Worm (Caenorhabditis elegans): Measurements from ENCODE around the gene F35H8.4.

Gene F35H8.4

DNA sequence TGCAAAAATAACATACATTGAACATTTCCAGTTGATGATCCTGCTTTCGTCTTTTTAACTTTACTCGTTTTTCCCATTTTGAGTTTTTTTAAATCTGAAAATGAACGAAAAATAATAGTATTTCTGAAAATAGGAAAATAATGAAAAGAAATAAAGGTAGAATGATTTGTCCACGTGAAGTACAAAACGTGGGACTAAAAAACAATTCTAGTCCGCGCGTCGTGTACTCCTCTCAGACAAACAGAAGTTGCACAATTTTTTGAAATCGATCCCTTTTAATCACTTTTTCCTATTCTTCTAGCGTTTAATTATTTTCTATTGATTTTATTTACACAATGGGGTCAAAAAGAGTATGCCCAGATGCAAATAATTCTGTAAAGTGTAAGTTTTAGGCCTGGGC, 31.2 kb upstream of the F35H8.4 start, which contains the start of the genes E02H1.1 and tag-124:
Gene E02H1.1, minus strand, starts transcription at position 94 of the 400 bp plus-strand sequence.
Gene tag-124, plus strand, starts transcription at position 222 of the 400 bp plus-strand sequence.
- TF ChIP-seq unc-62 (GFP tag; optimal IDR thresholded peaks at IDR 0.05) = no peak

DNA sequence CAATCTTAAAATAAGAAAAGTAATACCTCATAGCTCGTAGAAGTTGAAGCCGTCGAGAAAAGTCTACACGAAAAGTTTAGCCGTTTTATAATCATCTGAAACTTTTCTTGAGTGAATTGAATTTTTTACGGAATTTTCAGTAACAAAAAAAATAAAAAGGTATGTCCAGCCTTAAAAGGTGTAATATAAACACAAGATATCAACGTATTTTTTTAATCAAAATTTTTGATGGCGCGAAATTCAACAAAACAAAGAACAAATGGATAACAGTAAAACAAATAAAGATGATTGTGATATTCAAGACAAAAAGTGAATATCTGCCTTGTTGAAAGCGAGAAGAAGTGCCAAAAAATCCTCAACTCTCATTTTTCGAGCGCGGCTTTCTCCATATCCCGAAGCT, 29.8 kb upstream of the F35H8.4 start, which contains the start of gene eral-1:
Gene eral-1, minus strand, starts transcription at position 101 of the 400 bp plus-strand sequence.
- TF ChIP-seq unc-62 (GFP tag; optimal IDR thresholded peaks at IDR 0.05) = no peak

DNA sequence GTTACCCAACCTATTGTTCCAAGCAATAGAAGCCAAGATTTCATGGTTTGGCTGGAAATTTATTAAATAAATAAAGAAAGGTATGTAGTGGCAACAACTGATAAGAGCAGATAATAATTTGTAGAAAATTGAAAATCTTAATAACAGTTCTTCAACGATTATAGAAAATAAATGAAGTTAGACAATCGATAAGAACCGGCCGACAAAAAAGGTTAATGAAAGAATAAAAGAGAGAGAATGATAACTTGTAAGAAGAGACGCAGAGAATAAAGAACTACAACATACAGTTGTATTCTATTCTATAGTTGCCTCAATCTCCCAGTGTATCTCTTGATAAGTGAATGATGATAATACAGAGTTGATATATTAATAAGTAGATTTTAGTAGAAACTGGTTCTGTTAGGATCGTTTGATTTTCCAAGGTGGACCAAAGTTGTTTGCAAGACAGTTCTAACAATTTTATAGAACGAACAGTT, 26.9 kb upstream of the F35H8.4 start, which contains the start of gene ugt-58:
Gene ugt-58, minus strand, starts transcription at position 51 of the 476 bp plus-strand sequence.
- no peak for TF ChIP-seq unc-62 (GFP tag; optimal IDR thresholded peaks at IDR 0.05)

DNA sequence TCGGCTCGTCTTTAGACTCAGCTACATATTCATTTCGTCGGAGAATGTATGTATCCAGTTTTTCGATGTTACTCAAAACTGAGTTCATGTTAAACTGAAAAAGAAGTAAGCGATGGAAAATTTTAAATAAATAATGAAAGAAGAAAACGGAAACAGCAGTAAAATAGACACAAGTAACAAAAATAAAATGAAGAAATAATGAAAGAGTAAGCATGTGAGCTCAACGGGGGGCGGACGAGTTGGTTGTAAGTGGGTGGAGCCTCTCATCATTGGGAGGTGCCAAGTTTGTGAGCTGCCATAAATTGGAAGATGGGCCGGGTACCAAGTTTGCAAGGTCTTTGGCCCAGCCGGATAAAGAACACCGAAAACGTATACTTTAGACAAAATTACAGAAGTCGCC, 23.6 kb upstream of the F35H8.4 start, which contains the start of gene wee-1.1:
Gene wee-1.1, minus strand, starts transcription at position 101 of the 400 bp plus-strand sequence.
- no peak for TF ChIP-seq unc-62 (GFP tag; optimal IDR thresholded peaks at IDR 0.05)

DNA sequence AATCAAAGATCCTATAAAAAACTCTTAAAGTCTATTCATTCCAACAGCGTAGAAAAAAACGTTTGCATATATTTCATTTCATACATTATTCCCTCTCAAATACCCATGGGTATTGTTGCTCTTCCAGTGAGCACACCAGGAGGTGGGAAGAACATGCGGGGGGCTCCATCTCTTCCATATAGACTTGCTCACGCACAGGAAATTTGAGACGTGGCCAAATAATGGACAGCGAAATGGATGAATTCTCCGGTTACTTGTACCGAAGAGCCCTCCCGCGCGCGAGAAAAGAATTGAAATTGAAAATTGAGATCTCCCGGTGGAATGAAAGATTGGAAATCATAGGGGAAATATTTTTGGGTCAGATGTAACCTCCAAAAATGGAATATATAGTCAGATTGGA, 17.8 kb upstream of the F35H8.4 start:
- no peak for TF ChIP-seq unc-62 (GFP tag; optimal IDR thresholded peaks at IDR 0.05)

DNA sequence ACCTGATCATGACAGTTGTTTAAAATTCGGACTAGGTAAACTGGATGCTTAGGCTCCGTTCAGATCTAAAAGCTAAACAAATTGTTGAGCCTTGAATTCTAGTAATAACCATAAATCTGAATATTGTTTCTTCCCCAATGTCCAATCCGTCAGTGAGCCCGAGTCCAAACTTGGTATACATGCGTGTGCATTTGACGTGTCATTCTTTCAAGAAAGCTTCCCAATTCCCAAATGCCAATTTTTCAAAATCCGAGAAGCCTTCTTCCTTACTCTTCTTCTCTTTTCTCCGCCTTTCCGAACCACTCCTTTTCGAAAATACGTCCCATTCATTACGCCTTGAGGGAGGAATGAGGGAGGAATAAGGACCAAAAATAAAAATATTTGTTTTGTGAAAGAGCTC, 16.9 kb upstream of the F35H8.4 start:
- no peak for TF ChIP-seq unc-62 (GFP tag; optimal IDR thresholded peaks at IDR 0.05)

DNA sequence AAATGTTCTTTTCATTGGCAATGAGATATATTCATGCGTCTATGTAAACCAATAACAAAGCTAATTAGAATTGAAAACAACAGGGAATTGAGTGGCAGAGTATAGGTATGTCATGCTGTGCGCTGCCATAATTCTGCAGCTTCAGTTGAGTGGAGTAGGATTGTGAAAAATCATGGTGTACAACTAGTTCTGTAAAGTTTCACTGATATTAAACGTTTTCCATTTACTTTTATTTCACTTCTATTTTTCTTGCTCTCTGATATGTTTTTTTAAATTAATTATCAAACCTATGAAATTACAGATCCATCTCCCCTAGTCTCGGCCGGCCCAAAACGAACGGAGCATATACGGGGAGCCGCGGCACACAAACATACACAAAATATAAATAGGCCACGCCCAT, 15.8 kb upstream of the F35H8.4 start, which contains the start of gene exc-7:
Gene exc-7, plus strand, starts transcription at position 301 of the 400 bp plus-strand sequence.
- TF ChIP-seq unc-62 (GFP tag; optimal IDR thresholded peaks at IDR 0.05) = no peak

DNA sequence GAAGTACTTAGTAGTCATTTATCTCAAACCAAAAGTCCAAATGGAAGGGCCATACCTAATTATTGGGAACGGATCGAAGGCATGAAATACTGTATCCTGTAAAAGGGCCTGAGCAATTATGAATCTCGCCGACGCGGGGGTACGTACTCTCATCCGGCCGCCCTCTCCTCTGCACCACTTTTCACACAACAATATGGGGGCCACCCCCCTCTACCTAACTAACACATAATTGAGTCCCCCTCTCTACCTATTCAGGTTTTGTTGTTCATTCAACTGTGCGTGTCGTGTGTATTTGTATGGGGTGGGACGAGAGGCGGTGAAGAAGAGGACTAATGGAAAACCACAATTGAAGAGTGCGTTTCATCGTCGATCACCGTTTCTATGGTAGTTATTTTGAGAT, 14.6 kb upstream of the F35H8.4 start:
- no peak for TF ChIP-seq unc-62 (GFP tag; optimal IDR thresholded peaks at IDR 0.05)

DNA sequence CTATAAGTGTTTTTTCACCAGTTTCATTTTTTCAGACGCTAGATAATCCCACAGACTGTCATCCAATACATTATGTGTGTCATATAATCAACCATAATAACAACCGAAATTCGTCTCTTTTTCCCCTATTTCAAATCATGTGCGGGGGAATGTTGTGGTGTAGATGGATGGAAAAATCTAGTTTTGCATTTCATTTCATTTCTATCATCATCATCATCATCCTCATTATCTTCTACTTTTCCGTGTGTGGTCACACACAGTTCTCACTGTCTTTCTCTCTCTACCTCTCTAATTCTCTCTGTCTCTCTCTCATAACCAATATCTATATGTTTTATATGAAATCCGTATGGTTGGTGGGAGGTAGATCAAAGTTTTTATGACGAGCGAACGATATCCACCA, 13.6 kb upstream of the F35H8.4 start:
- TF ChIP-seq unc-62 (GFP tag; optimal IDR thresholded peaks at IDR 0.05) = no peak

DNA sequence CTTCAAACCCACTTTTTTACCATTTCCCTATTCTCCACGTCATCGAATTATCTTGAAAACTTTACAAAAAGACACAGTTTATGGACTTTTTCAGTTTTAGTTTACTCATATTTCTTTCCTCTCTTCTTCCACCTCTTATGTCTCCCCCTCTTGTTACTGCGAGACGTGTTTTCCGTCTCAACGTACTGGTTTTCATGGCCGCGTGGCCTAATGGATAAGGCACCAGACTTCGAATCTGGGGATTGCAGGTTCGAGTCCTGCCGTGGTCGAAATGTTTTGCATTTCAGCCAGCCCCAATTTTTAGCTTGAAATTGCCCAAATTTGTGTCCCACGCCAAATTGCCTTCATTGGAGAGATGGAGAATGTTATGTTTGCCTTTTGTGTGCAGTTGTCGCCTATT, 6.2 kb upstream of the F35H8.4 start:
- TF ChIP-seq unc-62 (GFP tag; optimal IDR thresholded peaks at IDR 0.05) = no peak

DNA sequence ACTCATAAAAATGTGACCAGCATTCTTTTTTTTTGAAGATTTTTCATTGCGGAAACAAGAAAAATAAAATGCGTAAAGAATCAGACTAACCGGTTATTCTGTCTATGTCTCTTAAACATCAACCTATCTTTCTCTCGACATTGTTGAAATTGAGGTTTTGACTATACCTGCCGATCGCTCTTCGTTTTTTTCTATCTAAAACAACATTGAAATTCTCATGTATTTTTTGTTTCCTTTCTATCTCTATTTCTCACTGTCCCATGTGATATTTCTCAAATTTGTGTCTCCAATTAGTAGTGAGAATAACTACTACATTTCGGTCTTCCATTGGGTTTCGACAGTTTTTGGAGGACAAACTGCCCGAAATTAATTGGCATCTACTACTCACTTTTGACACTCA, 1.1 kb upstream of the F35H8.4 start:
- no peak for TF ChIP-seq unc-62 (GFP tag; optimal IDR thresholded peaks at IDR 0.05)

DNA sequence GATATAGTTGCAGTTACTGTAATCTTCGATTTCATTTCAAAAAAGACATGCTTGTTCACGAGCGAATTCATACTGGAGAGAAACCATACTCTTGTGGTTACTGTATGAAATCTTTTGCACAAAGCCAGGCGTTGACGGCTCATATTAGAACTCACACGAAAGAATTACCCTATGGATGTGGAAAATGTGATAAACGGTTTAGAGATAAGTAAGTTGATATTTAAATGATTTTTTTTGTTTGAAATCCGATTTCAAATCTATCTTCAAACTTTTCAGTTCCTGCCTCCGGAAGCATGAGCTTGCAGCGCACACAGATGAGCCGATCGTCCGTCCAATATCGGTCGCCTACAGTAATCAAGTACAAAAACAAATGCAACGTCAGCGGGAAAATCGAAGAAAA, 923 bp downstream of the F35H8.4 start:
- no peak for TF ChIP-seq unc-62 (GFP tag; optimal IDR thresholded peaks at IDR 0.05)

DNA sequence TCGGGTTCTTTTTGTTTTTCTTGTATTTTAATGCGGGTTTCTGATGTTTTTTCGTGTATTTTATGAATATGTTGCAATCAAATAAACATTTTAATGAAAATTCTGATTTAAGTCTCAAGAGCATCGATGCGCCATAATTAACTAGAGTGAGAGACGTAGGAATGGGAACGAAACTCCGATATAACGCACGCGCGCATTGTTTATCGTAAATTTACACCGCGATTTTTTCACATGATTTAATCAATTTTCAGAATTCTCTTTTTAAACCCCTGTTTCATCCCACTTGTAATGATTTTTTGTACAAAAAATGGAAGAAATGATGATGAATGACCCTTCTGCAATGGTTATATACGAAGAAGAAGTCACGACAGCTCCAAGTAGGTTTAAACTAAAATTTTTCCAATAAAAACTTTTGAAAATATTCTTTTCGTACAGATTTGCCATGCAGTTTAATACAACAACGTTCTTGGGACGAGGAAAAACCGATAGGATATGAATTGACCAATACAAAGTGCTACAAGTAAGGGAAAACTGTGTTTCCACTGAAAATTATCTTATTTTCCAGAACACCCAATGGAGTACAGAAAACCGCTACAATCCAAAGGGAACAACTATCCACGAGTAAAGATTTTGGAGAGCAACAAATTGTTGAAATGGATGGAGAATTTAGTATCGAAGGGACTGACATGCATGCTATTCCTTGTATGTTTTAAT, 2.2 kb downstream of the F35H8.4 start, which contains the start of gene zfp-2:
Gene zfp-2, plus strand, starts transcription at position 214 of the 714 bp plus-strand sequence.
- no peak for TF ChIP-seq unc-62 (GFP tag; optimal IDR thresholded peaks at IDR 0.05)

DNA sequence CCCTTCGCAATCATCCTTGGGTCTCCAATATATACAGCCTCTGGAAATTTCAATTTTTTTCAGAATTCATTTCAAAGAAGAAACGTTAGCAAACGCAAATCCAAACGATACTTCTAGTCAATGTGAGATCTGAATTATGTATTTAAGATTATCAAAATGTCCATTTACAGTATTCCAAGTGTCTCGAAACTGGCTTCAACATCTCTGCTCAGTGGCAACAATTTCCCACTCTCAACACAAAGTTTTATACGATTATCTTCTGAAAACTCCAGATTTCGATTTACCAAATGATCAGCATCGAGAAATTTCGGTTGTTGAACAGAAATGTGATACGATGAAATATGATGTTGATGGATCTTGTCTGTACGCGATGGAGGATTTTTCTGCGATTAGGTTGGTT, 3.2 kb downstream of the F35H8.4 start:
- no peak for TF ChIP-seq unc-62 (GFP tag; optimal IDR thresholded peaks at IDR 0.05)

DNA sequence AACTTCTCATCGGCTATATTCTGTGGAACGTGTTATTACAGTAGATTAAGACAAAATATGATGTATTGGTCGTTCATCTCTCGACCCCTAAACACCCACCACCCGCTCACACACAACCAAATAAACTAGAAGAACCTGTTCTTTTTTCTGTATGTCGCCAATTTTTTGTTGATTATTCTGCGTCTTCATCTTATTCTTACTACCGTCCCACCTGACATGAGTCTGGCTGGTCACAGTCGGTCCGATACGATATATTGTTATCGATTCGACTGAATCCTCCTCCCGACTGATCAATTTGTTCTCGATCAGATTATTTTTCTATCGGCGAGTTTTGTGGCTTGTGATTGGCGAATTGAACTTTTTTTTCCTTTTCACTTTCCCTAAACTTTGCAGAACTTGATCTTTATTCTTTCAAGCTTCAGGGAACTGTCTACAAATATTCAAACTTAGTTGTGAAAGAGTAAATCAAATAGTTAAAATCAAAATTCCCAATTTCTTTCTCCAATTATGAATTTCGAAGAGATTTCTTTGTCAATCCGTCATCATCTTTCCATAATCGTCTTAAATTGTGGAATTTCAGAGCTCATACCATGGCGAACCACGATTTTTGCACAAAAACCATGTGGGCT, 4.8 kb downstream of the F35H8.4 start, which contains the start of gene F35H8.2:
Gene F35H8.2, plus strand, starts transcription at position 579 of the 629 bp plus-strand sequence.
- no peak for TF ChIP-seq unc-62 (GFP tag; optimal IDR thresholded peaks at IDR 0.05)

DNA sequence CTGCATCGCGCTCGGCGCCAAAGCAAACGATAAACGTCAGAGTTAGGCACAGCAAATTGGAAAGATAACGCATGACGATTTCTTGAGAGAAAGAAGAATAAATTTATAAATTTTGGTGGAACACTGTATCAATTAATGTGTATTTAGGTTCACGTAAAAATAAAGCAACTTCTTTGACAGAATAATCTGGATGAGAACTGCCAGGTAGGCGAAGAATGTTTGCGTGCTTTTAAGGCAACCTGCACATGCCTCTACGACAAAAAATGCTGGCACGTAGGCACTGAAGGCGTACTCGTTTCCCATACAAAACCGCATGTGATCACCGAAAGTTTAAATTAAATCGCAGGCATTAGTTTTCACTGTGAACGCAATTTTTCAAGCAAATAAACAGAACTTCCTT, 6.7 kb downstream of the F35H8.4 start, which contains the start of gene F35H8.1:
Gene F35H8.1, minus strand, starts transcription at position 101 of the 400 bp plus-strand sequence.
- TF ChIP-seq unc-62 (GFP tag; optimal IDR thresholded peaks at IDR 0.05) = no peak
